Fruit fly (Drosophila melanogaster): ENCODE measurements around the gene CenG1A.
A peak's percentile ranks its signal among the peaks of the same experiment; 100 is the strongest.

Gene CenG1A

DNA sequence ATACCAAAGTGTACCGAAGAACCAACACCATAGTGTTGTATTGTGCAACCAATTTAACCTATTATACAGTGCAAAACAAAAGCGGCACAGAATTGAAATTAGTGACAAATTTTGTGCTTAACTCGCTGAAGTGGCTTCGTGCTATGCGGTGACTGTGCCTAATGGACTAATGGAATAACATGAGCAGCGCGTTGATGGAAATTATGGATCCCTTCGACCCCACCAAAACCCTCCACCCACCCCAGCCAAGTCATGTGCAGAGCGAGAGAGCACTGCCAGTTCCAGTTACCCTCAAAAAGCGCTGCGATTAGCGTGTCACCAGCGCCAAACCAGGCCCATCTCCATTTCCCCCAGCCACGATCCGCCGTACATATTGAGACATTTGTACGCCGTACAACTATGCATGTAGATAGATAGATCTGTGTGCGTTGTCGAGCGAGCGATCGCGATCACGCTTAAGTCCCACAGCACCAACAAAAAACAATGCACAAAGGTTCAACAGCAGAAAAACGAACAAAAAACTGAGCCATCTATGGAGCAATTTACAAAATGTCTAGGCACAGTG is 33.2 kb upstream of the CenG1A start (continued):
- no peak for TF ChIP-seq abd-A (tag; optimal IDR thresholded peaks at IDR 0.05)

DNA sequence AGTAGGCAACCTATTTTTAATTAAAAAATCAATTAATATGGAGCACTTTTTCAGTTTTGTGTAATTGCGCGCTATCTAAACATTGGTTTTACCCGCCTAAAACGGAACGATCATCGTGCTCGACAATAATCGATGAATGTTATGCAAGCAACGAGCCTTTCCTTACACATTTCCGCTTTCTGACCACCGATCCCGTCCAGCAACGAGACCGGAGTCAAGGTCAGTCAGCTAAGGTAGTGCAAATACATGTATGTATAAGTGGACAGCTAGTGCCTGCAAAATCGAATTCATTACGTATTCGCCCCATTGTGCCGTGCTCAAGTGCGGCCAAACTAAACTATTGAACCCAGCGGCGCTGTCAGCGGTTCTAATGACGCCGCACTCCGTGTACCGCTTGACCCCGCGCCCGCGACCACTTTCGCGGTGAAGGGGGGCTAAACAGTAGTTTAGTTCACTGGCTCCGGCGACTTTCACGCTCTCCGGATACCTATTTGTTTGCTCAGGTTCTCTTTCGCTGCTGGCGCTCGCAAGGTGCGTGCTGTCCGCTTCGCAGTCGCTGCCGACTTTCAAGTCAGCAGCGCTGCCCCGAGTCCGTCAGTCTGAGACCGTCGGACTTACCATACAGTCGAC is 32.2 kb upstream of the CenG1A start, which contains the start of gene CAH1:
TSS of gene CAH1 (plus strand) at position 595 of the 630 bp plus-strand sequence.
- TF ChIP-seq Ssrp (tag; optimal IDR thresholded peaks at IDR 0.05) (no peak), Sox102F (GFP tag; optimal IDR thresholded peaks at IDR 0.05) (no peak), YL-1 (GFP tag; optimal IDR thresholded peaks at IDR 0.05) (no peak), CG15011 (GFP tag; optimal IDR thresholded peaks at IDR 0.05) (no peak), Gsc (GFP tag; IDR thresholded peaks at IDR 0.05) (no peak), mam (GFP tag; optimal IDR thresholded peaks at IDR 0.05) (no peak), CG1233 (GFP tag; optimal IDR thresholded peaks at IDR 0.05) (no peak), HLHmδ (GFP tag; optimal IDR thresholded peaks at IDR 0.05) (no peak), ash1 (GFP tag; optimal IDR thresholded peaks at IDR 0.05) (no peak), TFAM (GFP tag; optimal IDR thresholded peaks at IDR 0.05) (no peak), CG32767 (GFP tag; IDR thresholded peaks at IDR 0.05) (no peak), CG2129 (GFP tag; IDR thresholded peaks at IDR 0.05; ENCODE audit: partially characterized antibody) (no peak), Six4 (GFP tag; optimal IDR thresholded peaks at IDR 0.05) (no peak), z (GFP tag; IDR thresholded peaks at IDR 0.05) (no peak), CG4328 (GFP tag; optimal IDR thresholded peaks at IDR 0.05) (no peak), gsb-n (tag; optimal IDR thresholded peaks at IDR 0.05) (no peak), hbn (GFP tag; IDR thresholded peaks at IDR 0.05; ENCODE audit: partially characterized antibody) (no peak), ftz-f1 (GFP tag; optimal IDR thresholded peaks at IDR 0.05) (peak; percentile 63), Dip2 (GFP tag; IDR thresholded peaks at IDR 0.05) (no peak), Pdp1 (GFP tag; optimal IDR thresholded peaks at IDR 0.05) (peak in 1 of 2 experiments; percentile 80), CG8089 (GFP tag; optimal IDR thresholded peaks at IDR 0.05) (no peak), unpg (GFP tag; optimal IDR thresholded peaks at IDR 0.05) (no peak), ab (GFP tag; optimal IDR thresholded peaks at IDR 0.05) (no peak), CG9215 (GFP tag; IDR thresholded peaks at IDR 0.05) (no peak), CG12236 (GFP tag; optimal IDR thresholded peaks at IDR 0.05) (no peak), CG17829 (tag; optimal IDR thresholded peaks at IDR 0.05) (no peak), NC2α (GFP tag; optimal IDR thresholded peaks at IDR 0.05) (no peak), CG17361 (GFP tag; IDR thresholded peaks at IDR 0.05) (no peak), CG6813 (GFP tag; optimal IDR thresholded peaks at IDR 0.05) (no peak), Optix (GFP tag; IDR thresholded peaks at IDR 0.05) (no peak), CkIIα-i1 (GFP tag; IDR thresholded peaks at IDR 0.05) (no peak), Med (GFP tag) (peak; percentile 73), CG7928 (GFP tag; optimal IDR thresholded peaks at IDR 0.05) (no peak), CG12769 (tag; optimal IDR thresholded peaks at IDR 0.05) (peak; percentile 83), sens-2 (GFP tag; IDR thresholded peaks at IDR 0.05) (no peak), CG18599 (GFP tag; optimal IDR thresholded peaks at IDR 0.05) (no peak), CG12744 (GFP tag; optimal IDR thresholded peaks at IDR 0.05) (no peak), Bteb2 (GFP tag; optimal IDR thresholded peaks at IDR 0.05) (no peak), bcd (GFP tag; optimal IDR thresholded peaks at IDR 0.05) (no peak), H2.0 (GFP tag; IDR thresholded peaks at IDR 0.05) (no peak), slbo (GFP tag; IDR thresholded peaks at IDR 0.05) (0 out of 2 replicates have a peak, but pooled peaks have one; percentile 5), CG6175 (GFP tag; IDR thresholded peaks at IDR 0.05) (0 out of 3 replicates have a peak, but pooled peaks have one; percentile 61), CG1603 (tag; optimal IDR thresholded peaks at IDR 0.05) (no peak), Xbp1 (GFP tag; optimal IDR thresholded peaks at IDR 0.05) (no peak), CG8924 (tag; optimal IDR thresholded peaks at IDR 0.05) (no peak), CG17612 (GFP tag; IDR thresholded peaks at IDR 0.05) (no peak), CG13287 (GFP tag; IDR thresholded peaks at IDR 0.05; ENCODE audit: partially characterized antibody) (peak; percentile 44)

All from whole organism, embryonic.